Worm (Caenorhabditis elegans) whole organism, late embryonic: ENCODE results near the gene otpl-8.

ENCODE experiments used
- ceh-30 ChIP-seq: fragments of 150-350 bp; optimal IDR thresholded peaks from 2 replicates; lab custom pipeline; 2014; ENCODE audit warnings: missing biosample characterization, missing genetic modification characterization
- che-1 ChIP-seq: sonication (generic microtip); optimal IDR thresholded peaks from 2 replicates; lab custom pipeline; 2016; ENCODE audit warnings: mild to moderate bottlenecking, missing genetic modification characterization, missing compliant biosample characterization
- elt-2 ChIP-seq: sonication (generic microtip); optimal IDR thresholded peaks from 2 replicates; lab custom pipeline; 2016; ENCODE audit warnings: missing genetic modification reagents, missing genetic modification characterization, missing compliant biosample characterization
- fax-1 ChIP-seq: sonication (generic microtip); optimal IDR thresholded peaks from 2 replicates; lab custom pipeline; 2016; ENCODE audit warnings: missing genotype, missing genetic modification characterization, missing compliant biosample characterization
- nfya-1 ChIP-seq: sonication (generic microtip); optimal IDR thresholded peaks from 2 replicates; lab custom pipeline; 2017; ENCODE audit warnings: missing genetic modification characterization, mild to moderate bottlenecking, missing compliant biosample characterization, antibody characterized with exemption, moderate library complexity
- nhr-11 ChIP-seq: fragments of 150-350 bp; optimal IDR thresholded peaks from 2 replicates; lab custom pipeline; 2014; ENCODE audit warnings: missing biosample characterization, missing genetic modification characterization
- pha-4 ChIP-seq: fragments of 150-350 bp; optimal IDR thresholded peaks from 2 replicates; lab custom pipeline; 2018; ENCODE audit warnings: missing biosample characterization, missing genetic modification reagents, missing genetic modification characterization
- pqm-1 ChIP-seq: sonication (generic microtip); optimal IDR thresholded peaks from 2 replicates; lab custom pipeline; 2016; ENCODE audit warnings: missing genetic modification characterization, missing compliant biosample characterization
- rnt-1 ChIP-seq: sonication (generic microtip); optimal IDR thresholded peaks from 2 replicates; lab custom pipeline; 2016; ENCODE audit warnings: missing genetic modification characterization, missing compliant biosample characterization
- tbx-2 ChIP-seq: sonication (generic microtip); optimal IDR thresholded peaks from 2 replicates; lab custom pipeline; 2016; ENCODE audit warnings: missing genetic modification characterization, missing compliant biosample characterization
- unc-3 ChIP-seq, 2 experiments: fragments of 200-800 bp in 1 of 2; sonication (Bioruptor generic) in 1 of 2; sonication (generic microtip) in 1 of 2; conservative IDR thresholded peaks in 1 of 2; optimal IDR thresholded peaks in 1 of 2; 2 replicates each; pipeline versions ENCODE4 v1.3.6 to Lab custom; 2016 to 2022; ENCODE audit warnings: missing compliant biosample characterization in 2 of 2, missing genetic modification characterization in 2 of 2, missing genetic modification reagents in 1 of 2
- unc-55 ChIP-seq: sonication (generic microtip); optimal IDR thresholded peaks from 2 replicates; lab custom pipeline; 2017; ENCODE audit warnings: missing biosample characterization, missing genetic modification reagents, missing genetic modification characterization
- ztf-16 ChIP-seq: sonication (generic microtip); optimal IDR thresholded peaks from 2 replicates; lab custom pipeline; 2017; ENCODE audit warnings: missing genetic modification characterization, missing compliant biosample characterization

ce11 chrX:12270841-12271240, at the start of gene otpl-8:
- no peak for TF ChIP-seq pha-4 (tag; lab: Kevin White, UChicago)
- no peak for TF ChIP-seq che-1 (tag; lab: Kevin White, UChicago)
- TF ChIP-seq nfya-1, result no peak
- TF ChIP-seq elt-2 (tag; lab: Kevin White, UChicago), result no peak
- no peak for TF ChIP-seq ceh-30 (tag; lab: Kevin White, UChicago)
- no peak for TF ChIP-seq pqm-1 (tag; lab: Kevin White, UChicago)
- no peak for TF ChIP-seq tbx-2 (tag; lab: Kevin White, UChicago)
- no peak for TF ChIP-seq nhr-11 (tag; lab: Kevin White, UChicago)
- TF ChIP-seq unc-3 (GFP tag; conservative IDR thresholded peaks at IDR 0.05; lab: Robert Waterston, UW), result no peak
- TF ChIP-seq unc-3 (tag; optimal IDR thresholded peaks at IDR 0.05; lab: Kevin White, UChicago), result no peak
- no peak for TF ChIP-seq unc-55 (GFP tag; lab: Kevin White, UChicago)
- TF ChIP-seq ztf-16 (tag; lab: Kevin White, UChicago), result no peak
- no peak for TF ChIP-seq fax-1 (tag; lab: Kevin White, UChicago)
- TF ChIP-seq rnt-1 (tag; lab: Kevin White, UChicago), result no peak
